Worm (Caenorhabditis elegans) whole organism, L4 larva: ENCODE data around the gene gad-1.

Experiments used
- ama-1 ChIP-seq: fragments of 150-350 bp; optimal IDR thresholded peaks from 2 replicates; lab custom pipeline; 2014; ENCODE audit warnings: inconsistent platforms, mixed read lengths
- ceh-28 ChIP-seq: fragments of 150-350 bp; optimal IDR thresholded peaks from 2 replicates; lab custom pipeline; 2014; ENCODE audit warnings: missing biosample characterization, missing genetic modification reagents, missing genetic modification characterization
- hmg-1.1 ChIP-seq: fragments of 200-800 bp; sonication (Bioruptor generic); IDR thresholded peaks from 2 replicates; pipeline ENCODE4 v1.3.6; 2022; ENCODE audit warnings: missing genetic modification reagents, missing genetic modification characterization, missing compliant biosample characterization
- madf-9 ChIP-seq: fragments of 200-800 bp; sonication (Bioruptor generic); conservative IDR thresholded peaks from 2 replicates; pipeline ENCODE4 v1.3.6; 2022; ENCODE audit warnings: missing genetic modification reagents, missing genetic modification characterization, missing compliant biosample characterization
- nhr-237 ChIP-seq: sonication (generic microtip); optimal IDR thresholded peaks from 2 replicates; lab custom pipeline; 2017; ENCODE audit warnings: missing biosample characterization, missing genetic modification characterization
- nhr-76 ChIP-seq: fragments of 150-350 bp; optimal IDR thresholded peaks from 2 replicates; lab custom pipeline; 2014; ENCODE audit warnings: missing biosample characterization, missing genetic modification characterization
- nhr-77 ChIP-seq: fragments of 150-350 bp; optimal IDR thresholded peaks from 2 replicates; lab custom pipeline; 2014; ENCODE audit warnings: missing biosample characterization, missing genetic modification characterization
- pha-4 ChIP-seq, 2 experiments: fragments of 150-350 bp in 1 of 2; fragments of 200-800 bp in 1 of 2; sonication (Bioruptor generic) in 1 of 2; IDR thresholded peaks in 1 of 2; optimal IDR thresholded peaks in 1 of 2; 2 replicates each; pipeline versions ENCODE4 v1.3.6 to Lab custom; 2014 to 2022; ENCODE audit warnings: missing genetic modification characterization in 2 of 2, missing genetic modification reagents in 2 of 2, missing biosample characterization in 1 of 2, missing compliant biosample characterization in 1 of 2
- pqm-1 ChIP-seq: sonication (generic microtip); optimal IDR thresholded peaks from 2 replicates; lab custom pipeline; 2017; ENCODE audit warnings: missing biosample characterization, missing genetic modification characterization
- snpc-4 ChIP-seq: fragments of 150-350 bp; optimal IDR thresholded peaks from 2 replicates; lab custom pipeline; 2014; ENCODE audit warnings: missing biosample characterization, missing genetic modification characterization
- tra-1 ChIP-seq: fragments of 200-800 bp; sonication (Bioruptor generic); IDR thresholded peaks from 2 replicates; pipeline ENCODE4 v1.3.6; 2022; ENCODE audit warnings: missing genetic modification reagents, missing genetic modification characterization, missing compliant biosample characterization
- unc-39 ChIP-seq: sonication (generic microtip); optimal IDR thresholded peaks from 2 replicates; lab custom pipeline; 2017; ENCODE audit warnings: missing biosample characterization, missing genetic modification characterization
- zfp-2 ChIP-seq: sonication (generic microtip); optimal IDR thresholded peaks from 2 replicates; lab custom pipeline; 2016; ENCODE audit warnings: mild to moderate bottlenecking, missing genetic modification characterization, missing compliant biosample characterization
- ztf-11 ChIP-seq: fragments of 150-350 bp; optimal IDR thresholded peaks from 2 replicates; lab custom pipeline; 2014; ENCODE audit warnings: missing biosample characterization, missing genetic modification characterization

DNA sequence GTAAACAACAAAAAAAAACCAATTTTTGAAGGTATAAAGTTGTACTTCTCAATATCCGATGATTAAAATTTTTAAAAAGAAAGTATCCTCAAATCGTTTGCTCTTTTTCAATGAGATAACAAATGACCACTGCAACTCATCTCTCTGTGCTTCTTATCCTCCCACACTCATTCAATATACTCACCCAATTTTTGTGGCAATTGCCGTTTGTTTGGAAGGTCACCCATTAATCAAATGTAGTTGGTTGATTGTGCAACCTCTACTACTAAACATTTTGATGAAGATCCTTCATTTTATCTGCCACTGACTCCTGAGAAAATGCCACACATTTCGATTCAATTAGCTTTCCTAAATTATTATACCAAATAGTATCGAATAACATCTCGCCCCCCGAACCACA lies 34.4 kb upstream of the gad-1 start:
- TF ChIP-seq ama-1 (lab: Kevin White, UChicago), result no peak
- TF ChIP-seq nhr-77 (tag; lab: Kevin White, UChicago), result no peak
- no peak for TF ChIP-seq unc-39 (tag; lab: Kevin White, UChicago)
- TF ChIP-seq tra-1 (GFP tag; lab: Robert Waterston, UW), result no peak
- no peak for TF ChIP-seq pha-4 (GFP tag; IDR thresholded peaks at IDR 0.05; lab: Robert Waterston, UW)
- no peak for TF ChIP-seq pha-4 (tag; optimal IDR thresholded peaks at IDR 0.05; lab: Kevin White, UChicago)
- no peak for TF ChIP-seq madf-9
- no peak for TF ChIP-seq nhr-237 (tag; lab: Kevin White, UChicago)
- no peak for TF ChIP-seq ceh-28
- no peak for TF ChIP-seq nhr-76
- no peak for TF ChIP-seq hmg-1.1 (GFP tag; lab: Robert Waterston, UW)
- TF ChIP-seq zfp-2, result no peak
- no peak for TF ChIP-seq ztf-11 (tag; lab: Kevin White, UChicago)
- TF ChIP-seq pqm-1 (tag; lab: Kevin White, UChicago), result no peak
- TF ChIP-seq snpc-4 (tag; lab: Kevin White, UChicago), result no peak
